Worm (Caenorhabditis elegans): ENCODE data around the gene lin-56.

The lin-56 gene

ce11 chrII:10464230-10464920 lies 14.6 kb downstream of the lin-56 start, which contains the start of the genes ZK673.6 and sdz-37 (continued):
- TF ChIP-seq hlh-12 (tag; optimal IDR thresholded peaks at IDR 0.05) (no peak), ztf-6 (GFP tag; IDR thresholded peaks at IDR 0.05) (no peak)

- TF ChIP-seq K11D2.4 (GFP tag; IDR thresholded peaks at IDR 0.05): no peak
- TF ChIP-seq let-526 (GFP tag; IDR thresholded peaks at IDR 0.05): no peak
- TF ChIP-seq Y67H2A.10 (GFP tag; conservative IDR thresholded peaks at IDR 0.05): no peak
- no peak for TF ChIP-seq tlf-1 (GFP tag; optimal IDR thresholded peaks at IDR 0.05)
- TF ChIP-seq ceh-40 (GFP tag; IDR thresholded peaks at IDR 0.05): no peak
- TF ChIP-seq rpc-1 (optimal IDR thresholded peaks at IDR 0.05): no peak
- TF ChIP-seq rpc-1 (tag; optimal IDR thresholded peaks at IDR 0.05): no peak
- no peak for TF ChIP-seq ccch-3 (GFP tag; optimal IDR thresholded peaks at IDR 0.05)
- no peak for TF ChIP-seq rcor-1 (GFP tag; IDR thresholded peaks at IDR 0.05)
- no peak for TF ChIP-seq efl-1 (GFP tag; optimal IDR thresholded peaks at IDR 0.05)
- TF ChIP-seq ZK185.1 (tag; optimal IDR thresholded peaks at IDR 0.05; ENCODE audit: poor library complexity, severe bottlenecking): no peak
- TF ChIP-seq cebp-2 (GFP tag; IDR thresholded peaks at IDR 0.05): no peak
- TF ChIP-seq snpc-1.3 (tag; optimal IDR thresholded peaks at IDR 0.05; ENCODE audit: insufficient read depth): no peak
- TF ChIP-seq fkh-3 (tag; optimal IDR thresholded peaks at IDR 0.05): no peak
- TF ChIP-seq ztf-6 (GFP tag; IDR thresholded peaks at IDR 0.05): no peak
- TF ChIP-seq akir-1 (GFP tag; optimal IDR thresholded peaks at IDR 0.05): no peak
- TF ChIP-seq lin-40 (tag; optimal IDR thresholded peaks at IDR 0.05): no peak
- TF ChIP-seq aptf-2 (GFP tag; conservative IDR thresholded peaks at IDR 0.05): no peak
- TF ChIP-seq dpff-1 (tag; optimal IDR thresholded peaks at IDR 0.05): no peak
- TF ChIP-seq ceh-58 (GFP tag; IDR thresholded peaks at IDR 0.05): no peak
These were observed 16.7 kb downstream of the lin-56 start, which contains the start of gene tnc-2 for ce11 chrII:10466552-10466951. TSS of gene tnc-2 (plus strand) at chrII:10466852.

ce11 chrII:10470159-10470558 lies 20.4 kb downstream of the lin-56 start, which contains the start of gene clec-143:
TSS of gene clec-143 (minus strand) at chrII:10470297.
- TF ChIP-seq mcd-1 (GFP tag; IDR thresholded peaks at IDR 0.05): no peak
- no peak for TF ChIP-seq snpc-1.1 (tag; optimal IDR thresholded peaks at IDR 0.05; ENCODE audit: insufficient read depth)
- TF ChIP-seq nhr-80 (tag; optimal IDR thresholded peaks at IDR 0.05): peak; percentile 61
- no peak for TF ChIP-seq aptf-2 (GFP tag; conservative IDR thresholded peaks at IDR 0.05)
- TF ChIP-seq ets-4 (GFP tag; optimal IDR thresholded peaks at IDR 0.05): no peak
- no peak for TF ChIP-seq nhr-27 (tag; optimal IDR thresholded peaks at IDR 0.05)

- TF ChIP-seq fkh-3 (tag; optimal IDR thresholded peaks at IDR 0.05) (no peak), D2030.7 (GFP tag; IDR thresholded peaks at IDR 0.05) (no peak), rpc-1 (optimal IDR thresholded peaks at IDR 0.05) (no peak), rpc-1 (tag; optimal IDR thresholded peaks at IDR 0.05) (no peak), repo-1 (tag; optimal IDR thresholded peaks at IDR 0.05) (no peak), B0019.2 (GFP tag; conservative IDR thresholded peaks at IDR 0.05) (no peak), egl-44 (GFP tag; IDR thresholded peaks at IDR 0.05) (no peak), attf-6 (GFP tag; IDR thresholded peaks at IDR 0.05) (no peak), lir-1 (GFP tag; conservative IDR thresholded peaks at IDR 0.05) (no peak), egl-18 (GFP tag; IDR thresholded peaks at IDR 0.05) (no peak), bed-1 (GFP tag; IDR thresholded peaks at IDR 0.05) (no peak), snpc-1.1 (tag; optimal IDR thresholded peaks at IDR 0.05; ENCODE audit: insufficient read depth) (no peak), athp-1 (tag; optimal IDR thresholded peaks at IDR 0.05) (no peak), lin-40 (tag; optimal IDR thresholded peaks at IDR 0.05) (no peak), egrh-3 (GFP tag; IDR thresholded peaks at IDR 0.05) (no peak)
These were observed 21.4 kb downstream of the lin-56 start, which contains the start of gene ZK666.1 for ce11 chrII:10471247-10471646. TSS of gene ZK666.1 (minus strand) at chrII:10471347.

Measured in whole organism, young adult.